Worm (Caenorhabditis elegans) whole organism, L2 larva: Measurements from ENCODE around the gene laat-1.

Experiments used
- F13H6.1 ChIP-seq: sonication (generic microtip); optimal IDR thresholded peaks from 2 replicates; lab custom pipeline; 2016; ENCODE audit warnings: missing genetic modification characterization, missing compliant biosample characterization
- blmp-1 ChIP-seq: sonication (generic microtip); optimal IDR thresholded peaks from 2 replicates; lab custom pipeline; 2017; ENCODE audit warnings: missing genetic modification characterization, mild to moderate bottlenecking, missing compliant biosample characterization, antibody characterized with exemption, moderate library complexity; ENCODE audit not compliant: insufficient read depth
- ceh-16 ChIP-seq: fragments of 150-350 bp; optimal IDR thresholded peaks from 2 replicates; lab custom pipeline; 2014; ENCODE audit warnings: missing biosample characterization, missing genetic modification characterization
- egl-27 ChIP-seq: sonication (generic microtip); optimal IDR thresholded peaks from 3 replicates; lab custom pipeline; 2017; ENCODE audit warnings: missing biosample characterization, missing genetic modification reagents, missing genetic modification characterization
- fos-1 ChIP-seq: fragments of 150-350 bp; optimal IDR thresholded peaks from 2 replicates; lab custom pipeline; 2014; ENCODE audit warnings: missing biosample characterization, missing genetic modification characterization
- lin-39 ChIP-seq: fragments of 150-350 bp; optimal IDR thresholded peaks from 2 replicates; lab custom pipeline; 2014; ENCODE audit warnings: missing biosample characterization, missing genetic modification reagents, missing genetic modification characterization
- lsy-2 ChIP-seq, 2 experiments: fragments of 150-350 bp in 1 of 2; sonication (generic microtip) in 1 of 2; optimal IDR thresholded peaks; 2 replicates each; lab custom pipeline; 2014 to 2017; ENCODE audit warnings: missing biosample characterization in 2 of 2, missing genetic modification characterization in 2 of 2
- nhr-77 ChIP-seq: fragments of 150-350 bp; optimal IDR thresholded peaks from 2 replicates; lab custom pipeline; 2014; ENCODE audit warnings: missing biosample characterization, missing genetic modification characterization

ce11 chrII:285627-286550 is 48.3 kb upstream of the laat-1 start, which contains the start of gene B0432.10:
- TF ChIP-seq blmp-1 (tag; lab: Kevin White, UChicago) (no peak), F13H6.1 (tag; lab: Kevin White, UChicago) (peak; percentile 74), lsy-2 (tag; optimal IDR thresholded peaks at IDR 0.05; lab: Kevin White, UChicago) (peak; percentile 81 to 92), lin-39 (tag; lab: Kevin White, UChicago) (no peak), nhr-77 (tag; lab: Kevin White, UChicago) (peak; percentile 37), egl-27 (peak; percentile 81), fos-1 (tag; lab: Kevin White, UChicago) (peak; percentile 47), ceh-16 (tag; lab: Kevin White, UChicago) (peak; percentile 19)
